Worm (Caenorhabditis elegans): ENCODE results near the gene Y94H6A.5.

ce11 chrIV:2642054-2642453, 61.7 kb downstream of the Y94H6A.5 start:
- TF ChIP-seq pha-2 (tag; optimal IDR thresholded peaks at IDR 0.05) (no peak), pqm-1 (tag; optimal IDR thresholded peaks at IDR 0.05) (no peak), elt-2 (tag; optimal IDR thresholded peaks at IDR 0.05) (no peak), ceh-9 (tag; optimal IDR thresholded peaks at IDR 0.05) (no peak), nfya-1 (tag; optimal IDR thresholded peaks at IDR 0.05) (no peak)
